Worm (Caenorhabditis elegans): ENCODE data around the gene agt-2.
A peak's percentile ranks its signal among the peaks of the same experiment; 100 is the strongest.

Gene agt-2

ce11 chrII:5330206-5330686 is 43.4 kb downstream of the agt-2 start (continued):
- TF ChIP-seq mml-1 (tag; optimal IDR thresholded peaks at IDR 0.05): no peak
- TF ChIP-seq fkh-2 (tag; optimal IDR thresholded peaks at IDR 0.05): no peak
- TF ChIP-seq daf-12 (tag; optimal IDR thresholded peaks at IDR 0.05): no peak
- TF ChIP-seq nhr-67 (tag; optimal IDR thresholded peaks at IDR 0.05): no peak
- TF ChIP-seq lin-15B (tag; optimal IDR thresholded peaks at IDR 0.05): peak; percentile 10
- peak; percentile 71 for TF ChIP-seq pqm-1 (tag; optimal IDR thresholded peaks at IDR 0.05)
- TF ChIP-seq nhr-11 (tag; optimal IDR thresholded peaks at IDR 0.05): peak; percentile 53
- TF ChIP-seq egl-27 (tag; optimal IDR thresholded peaks at IDR 0.05): peak; percentile 80
- no peak for TF ChIP-seq ceh-82 (tag; optimal IDR thresholded peaks at IDR 0.05)
- peak; percentile 81 for TF ChIP-seq unc-62 (GFP tag; optimal IDR thresholded peaks at IDR 0.05)
- TF ChIP-seq egl-5 (tag; optimal IDR thresholded peaks at IDR 0.05): peak; percentile 97
- TF ChIP-seq sea-2 (GFP tag; optimal IDR thresholded peaks at IDR 0.05): no peak

- TF ChIP-seq ceh-82 (tag; optimal IDR thresholded peaks at IDR 0.05): no peak
- no peak for TF ChIP-seq ceh-16 (tag; optimal IDR thresholded peaks at IDR 0.05)
- peak; percentile 42 for TF ChIP-seq nhr-11 (tag; optimal IDR thresholded peaks at IDR 0.05)
- no peak for TF ChIP-seq pqm-1 (tag; optimal IDR thresholded peaks at IDR 0.05)
- peak; percentile 37 for TF ChIP-seq nhr-23 (tag; optimal IDR thresholded peaks at IDR 0.05)
- peak; percentile 90 for TF ChIP-seq elt-1 (tag; optimal IDR thresholded peaks at IDR 0.05)
- no peak for TF ChIP-seq ZK546.5 (tag; optimal IDR thresholded peaks at IDR 0.05)
- TF ChIP-seq mdl-1 (tag; optimal IDR thresholded peaks at IDR 0.05): no peak
- no peak for TF ChIP-seq sea-2 (GFP tag; optimal IDR thresholded peaks at IDR 0.05)
These were observed 44.7 kb downstream of the agt-2 start for ce11 chrII:5328912-5329311.

ce11 chrII:5326891-5327290 is 46.7 kb downstream of the agt-2 start:
- no peak for TF ChIP-seq nhr-43 (tag; optimal IDR thresholded peaks at IDR 0.05; ENCODE audit: poor library complexity, severe bottlenecking)
- TF ChIP-seq ceh-28 (tag; optimal IDR thresholded peaks at IDR 0.05): no peak
- no peak for TF ChIP-seq sea-2 (GFP tag; optimal IDR thresholded peaks at IDR 0.05)

- peak; percentile 29 for TF ChIP-seq egl-5 (tag; optimal IDR thresholded peaks at IDR 0.05)
- no peak for TF ChIP-seq aly-2 (tag; optimal IDR thresholded peaks at IDR 0.05)
- peak; percentile 87 for TF ChIP-seq pha-4 (tag; optimal IDR thresholded peaks at IDR 0.05)
- TF ChIP-seq fos-1 (tag; optimal IDR thresholded peaks at IDR 0.05): no peak
- TF ChIP-seq nhr-67 (tag; optimal IDR thresholded peaks at IDR 0.05): no peak
- TF ChIP-seq fkh-10 (GFP tag; optimal IDR thresholded peaks at IDR 0.05): peak; percentile 78
- no peak for TF ChIP-seq ZK546.5 (tag; optimal IDR thresholded peaks at IDR 0.05)
- no peak for TF ChIP-seq fkh-2 (tag; optimal IDR thresholded peaks at IDR 0.05)
- peak; percentile 23 for TF ChIP-seq nhr-11 (tag; optimal IDR thresholded peaks at IDR 0.05)
- no peak for TF ChIP-seq ztf-4 (tag; optimal IDR thresholded peaks at IDR 0.05)
- no peak for TF ChIP-seq lin-15B (tag; optimal IDR thresholded peaks at IDR 0.05)
- TF ChIP-seq ceh-28 (tag; optimal IDR thresholded peaks at IDR 0.05): peak; percentile 57
- no peak for TF ChIP-seq ceh-16 (tag; optimal IDR thresholded peaks at IDR 0.05)
- no peak for TF ChIP-seq nhr-25 (tag; optimal IDR thresholded peaks at IDR 0.05)
- TF ChIP-seq pqm-1 (tag; optimal IDR thresholded peaks at IDR 0.05): peak; percentile 13
- TF ChIP-seq ceh-9 (tag; optimal IDR thresholded peaks at IDR 0.05): no peak
- TF ChIP-seq snpc-4 (tag; optimal IDR thresholded peaks at IDR 0.05): peak; percentile 16
- TF ChIP-seq nhr-23 (tag; optimal IDR thresholded peaks at IDR 0.05): no peak
- TF ChIP-seq skn-1 (tag; optimal IDR thresholded peaks at IDR 0.05): peak; percentile 76
- no peak for TF ChIP-seq nhr-237 (tag; optimal IDR thresholded peaks at IDR 0.05)
- TF ChIP-seq ceh-82 (tag; optimal IDR thresholded peaks at IDR 0.05): no peak
- no peak for TF ChIP-seq elt-3 (tag; optimal IDR thresholded peaks at IDR 0.05)
- no peak for TF ChIP-seq nhr-12 (tag; optimal IDR thresholded peaks at IDR 0.05)
- no peak for TF ChIP-seq nhr-43 (tag; optimal IDR thresholded peaks at IDR 0.05; ENCODE audit: poor library complexity, severe bottlenecking)
- TF ChIP-seq sea-2 (GFP tag; optimal IDR thresholded peaks at IDR 0.05): no peak
- peak; percentile 80 for TF ChIP-seq lin-39 (tag; optimal IDR thresholded peaks at IDR 0.05)
- no peak for TF ChIP-seq egl-27 (tag; optimal IDR thresholded peaks at IDR 0.05)
- TF ChIP-seq daf-12 (tag; optimal IDR thresholded peaks at IDR 0.05): no peak
- peak; percentile 44 for TF ChIP-seq elt-2 (tag; optimal IDR thresholded peaks at IDR 0.05)
- TF ChIP-seq nhr-77 (tag; optimal IDR thresholded peaks at IDR 0.05): no peak
- TF ChIP-seq eor-1 (tag; optimal IDR thresholded peaks at IDR 0.05): no peak
- no peak for TF ChIP-seq nhr-76 (tag; optimal IDR thresholded peaks at IDR 0.05)
- TF ChIP-seq hmg-11 (tag; optimal IDR thresholded peaks at IDR 0.05): peak; percentile 64
- peak; percentile 62 for TF ChIP-seq jun-1 (tag; optimal IDR thresholded peaks at IDR 0.05)
- no peak for TF ChIP-seq unc-62 (GFP tag; optimal IDR thresholded peaks at IDR 0.05)
- no peak for TF ChIP-seq R02D3.7 (tag; optimal IDR thresholded peaks at IDR 0.05)
- TF ChIP-seq elt-1 (tag; optimal IDR thresholded peaks at IDR 0.05): peak; percentile 5
- no peak for TF ChIP-seq tbx-2 (tag; optimal IDR thresholded peaks at IDR 0.05)
- TF ChIP-seq ama-1 (optimal IDR thresholded peaks at IDR 0.05): no peak
- no peak for TF ChIP-seq mml-1 (tag; optimal IDR thresholded peaks at IDR 0.05)
- TF ChIP-seq lsy-12 (tag; optimal IDR thresholded peaks at IDR 0.05): no peak
- TF ChIP-seq mdl-1 (tag; optimal IDR thresholded peaks at IDR 0.05): peak; percentile 34
- no peak for TF ChIP-seq nhr-28 (tag; optimal IDR thresholded peaks at IDR 0.05)
- no peak for TF ChIP-seq zag-1 (tag; optimal IDR thresholded peaks at IDR 0.05)
These were observed 47.5 kb downstream of the agt-2 start for ce11 chrII:5326024-5326627.

Measured in whole organism, L3 larva.